Worm (Caenorhabditis elegans) whole organism, young adult: Measurements from ENCODE around the gene Y4C6B.4.
"Not testable (repeated sequence)": the region's sequence is repeated elsewhere in the genome, so short reads cannot be mapped to it uniquely, and the experiment has no call there.

ENCODE experiments used
- T26A5.8 ChIP-seq: sonication (generic microtip); optimal IDR thresholded peaks from 2 replicates; lab custom pipeline; 2016; ENCODE audit warnings: missing genetic modification characterization, missing compliant biosample characterization
- Y53F4B.3 ChIP-seq: fragments of 200-800 bp; sonication (Bioruptor generic); IDR thresholded peaks from 2 replicates; pipeline ENCODE4 v1.3.6; 2022; ENCODE audit warnings: missing genetic modification reagents, missing genetic modification characterization, missing compliant biosample characterization
- Y95B8A.8 ChIP-seq: fragments of 200-800 bp; sonication (Bioruptor generic); IDR thresholded peaks from 2 replicates; pipeline ENCODE4 v1.3.6; 2022; ENCODE audit warnings: missing genetic modification reagents, missing genetic modification characterization, missing compliant biosample characterization
- atf-7 ChIP-seq: sonication (generic microtip); optimal IDR thresholded peaks from 2 replicates; lab custom pipeline; 2017; ENCODE audit warnings: mild to moderate bottlenecking, missing genetic modification characterization, missing compliant biosample characterization
- bed-1 ChIP-seq: fragments of 200-800 bp; sonication (Bioruptor generic); IDR thresholded peaks from 2 replicates; pipeline ENCODE4 v1.3.6; 2022; ENCODE audit warnings: missing genetic modification reagents, missing genetic modification characterization, missing compliant biosample characterization
- dpl-1 ChIP-seq: fragments of 150-350 bp; optimal IDR thresholded peaks from 2 replicates; lab custom pipeline; 2014; ENCODE audit warnings: missing biosample characterization, missing genetic modification reagents, missing genetic modification characterization
- egrh-3 ChIP-seq: fragments of 200-800 bp; sonication (Bioruptor generic); IDR thresholded peaks from 2 replicates; pipeline ENCODE4 v1.3.6; 2022; ENCODE audit warnings: missing genetic modification reagents, missing genetic modification characterization, missing compliant biosample characterization
- ets-4 ChIP-seq: fragments of 200-800 bp; sonication (Bioruptor generic); optimal IDR thresholded peaks from 2 replicates; lab custom pipeline; 2018; ENCODE audit warnings: mild to moderate bottlenecking, missing genetic modification characterization, missing compliant biosample characterization
- him-1 ChIP-seq: sonication (generic microtip); optimal IDR thresholded peaks from 2 replicates; lab custom pipeline; 2016; ENCODE audit warnings: missing genotype, missing genetic modification reagents, missing genetic modification characterization, missing compliant biosample characterization
- hlh-26 ChIP-seq: fragments of 200-800 bp; sonication (Bioruptor generic); conservative IDR thresholded peaks from 2 replicates; pipeline ENCODE4 v1.3.6; 2022; ENCODE audit warnings: missing genetic modification reagents, missing genetic modification characterization, missing compliant biosample characterization
- madf-3 ChIP-seq: fragments of 200-800 bp; sonication (Bioruptor generic); IDR thresholded peaks from 2 replicates; pipeline ENCODE4 v1.3.6; 2022; ENCODE audit warnings: missing genetic modification reagents, missing genetic modification characterization, missing compliant biosample characterization
- nfya-2 ChIP-seq: fragments of 200-800 bp; sonication (Bioruptor generic); IDR thresholded peaks from 2 replicates; pipeline ENCODE4 v1.3.6; 2022; ENCODE audit warnings: missing genetic modification reagents, missing genetic modification characterization, missing compliant biosample characterization
- nfyb-1 ChIP-seq: fragments of 200-800 bp; sonication (Bioruptor generic); IDR thresholded peaks from 2 replicates; pipeline ENCODE4 v1.3.6; 2022; ENCODE audit warnings: missing genetic modification reagents, missing genetic modification characterization, missing compliant biosample characterization
- nhr-90 ChIP-seq: sonication (generic microtip); optimal IDR thresholded peaks from 2 replicates; lab custom pipeline; 2016; ENCODE audit warnings: missing genotype, mild to moderate bottlenecking, missing genetic modification characterization, missing compliant biosample characterization
- sdz-38 ChIP-seq: sonication (generic microtip); optimal IDR thresholded peaks from 2 replicates; lab custom pipeline; 2016; ENCODE audit warnings: missing genotype, missing genetic modification characterization, missing compliant biosample characterization
- snpc-1.1 ChIP-seq: sonication (generic microtip); optimal IDR thresholded peaks from 2 replicates; lab custom pipeline; 2017; ENCODE audit warnings: missing genetic modification characterization, mild to moderate bottlenecking, missing compliant biosample characterization, antibody characterized with exemption, moderate library complexity, missing genotype, missing genetic modification reagents; ENCODE audit not compliant: insufficient read depth
- snpc-4 ChIP-seq, 5 experiments: fragments of 150-350 bp in 1 of 5; sonication (generic microtip) in 4 of 5; optimal IDR thresholded peaks; 2 replicates each; lab custom pipeline; 2014 to 2018; ENCODE audit warnings: missing genetic modification characterization in 5 of 5, missing biosample characterization in 3 of 5, antibody characterized with exemption in 2 of 5, mild to moderate bottlenecking in 2 of 5, missing compliant biosample characterization in 2 of 5, missing genotype in 2 of 5, moderate library complexity in 2 of 5, missing genetic modification reagents in 1 of 5
- tbx-9 ChIP-seq: sonication (generic microtip); optimal IDR thresholded peaks from 2 replicates; lab custom pipeline; 2016; ENCODE audit warnings: borderline replicate concordance, missing genetic modification characterization, inconsistent platforms, missing compliant biosample characterization
- tlf-1 ChIP-seq: fragments of 200-800 bp; sonication (Bioruptor generic); optimal IDR thresholded peaks from 2 replicates; lab custom pipeline; 2018; ENCODE audit warnings: mild to moderate bottlenecking, missing genetic modification characterization, missing compliant biosample characterization
- unc-62 ChIP-seq: fragments of 150-350 bp; optimal IDR thresholded peaks from 2 replicates; lab custom pipeline; 2014; ENCODE audit warnings: missing biosample characterization, missing genetic modification reagents, missing genetic modification characterization
- ztf-6 ChIP-seq: fragments of 200-800 bp; sonication (Bioruptor generic); IDR thresholded peaks from 2 replicates; pipeline ENCODE4 v1.3.6; 2022; ENCODE audit warnings: missing genetic modification reagents, missing genetic modification characterization, missing compliant biosample characterization

Gene Y4C6B.4

ce11 chrIV:5299138-5299537 lies 27.1 kb upstream of the Y4C6B.4 start:
- peak; percentile 58; the same call in 1 of the 2 replicates for TF ChIP-seq Y53F4B.3 (GFP tag; lab: Robert Waterston, UW)
- TF ChIP-seq egrh-3 (GFP tag; lab: Robert Waterston, UW), result peak; percentile 70
- TF ChIP-seq, all 124 proteins: peak for 2; not testable (repeated sequence) for 122

- TF ChIP-seq hlh-26 (no peak), nfya-2 (no peak), nhr-90 (tag; lab: Kevin White, UChicago) (no peak), bed-1 (no peak), ztf-6 (GFP tag; lab: Robert Waterston, UW) (no peak)
These were observed 23.2 kb upstream of the Y4C6B.4 start, which contains the start of gene ZK354.7 for ce11 chrIV:5303030-5303429. Gene ZK354.7 (minus strand): TSS chrIV:5303130.

- TF ChIP-seq sdz-38 (tag; lab: Kevin White, UChicago) (no peak), T26A5.8 (tag; lab: Kevin White, UChicago) (no peak)
These were observed 20.2 kb upstream of the Y4C6B.4 start, which contains the start of gene ZK354.8 for ce11 chrIV:5306040-5306439. Gene ZK354.8 (minus strand): TSS chrIV:5306140.

- not testable (repeated sequence) for TF ChIP-seq unc-62 (GFP tag; lab: Kevin White, UChicago); Y95B8A.8 (GFP tag; lab: Robert Waterston, UW); madf-3 (GFP tag; lab: Robert Waterston, UW)
These were observed 18.1 kb upstream of the Y4C6B.4 start, which contains the start of the genes ZK354.9 and msp-58 for ce11 chrIV:5308046-5308643. Gene ZK354.9 (minus strand): TSS chrIV:5308146. Gene msp-58 (plus strand): TSS chrIV:5308593.

ce11 chrIV:5309137-5309536 lies 17.1 kb upstream of the Y4C6B.4 start:
- peak; percentile 70 for TF ChIP-seq snpc-4 (GFP tag; optimal IDR thresholded peaks at IDR 0.05; lab: Kevin White, UChicago)
- TF ChIP-seq snpc-4 (tag; optimal IDR thresholded peaks at IDR 0.05; lab: Kevin White, UChicago), result peak; percentile 49 to 96 (median 83)
- peak; percentile 60 for TF ChIP-seq snpc-1.1 (tag; lab: Kevin White, UChicago)

ce11 chrIV:5309742-5310141 lies 16.5 kb upstream of the Y4C6B.4 start, which contains the start of gene ZK354.3:
Gene ZK354.3 (plus strand): TSS chrIV:5310042.
- TF ChIP-seq sdz-38 (tag; lab: Kevin White, UChicago), result no peak
- no peak for TF ChIP-seq atf-7 (tag; lab: Kevin White, UChicago)
- no peak for TF ChIP-seq dpl-1 (GFP tag; lab: Kevin White, UChicago)

- not testable (repeated sequence) for TF ChIP-seq tlf-1 (GFP tag; lab: Kevin White, UChicago); tbx-9 (tag; lab: Kevin White, UChicago); nfyb-1
These were observed 13.2 kb upstream of the Y4C6B.4 start, which contains the start of the genes msp-59 and ZK354.2 for ce11 chrIV:5313011-5313410. Gene msp-59 (minus strand): TSS chrIV:5313111. Gene ZK354.2 (plus strand): TSS chrIV:5313405.

ce11 chrIV:5316223-5316622 lies 10.0 kb upstream of the Y4C6B.4 start, which contains the start of gene msp-65:
Gene msp-65 (plus strand): TSS chrIV:5316523.
- not testable (repeated sequence) for TF ChIP-seq ets-4 (GFP tag; lab: Kevin White, UChicago); snpc-1.1 (tag; lab: Kevin White, UChicago); him-1
